Fruit fly (Drosophila melanogaster): ENCODE results near the gene CG43800.

- TF ChIP-seq CG12768 (GFP tag; optimal IDR thresholded peaks at IDR 0.05) = peak; percentile 49
- TF ChIP-seq CG14711 (tag; optimal IDR thresholded peaks at IDR 0.05) = no peak
Measured at dm6 chr2L:7203411-7204171, 29.0 kb downstream of the CG43800 start.

Data from whole organism, adult.